Fruit fly (Drosophila melanogaster): ENCODE data around the gene CG17211.

The CG17211 gene

dm6 chr2L:12081118-12081665 is 33.0 kb upstream of the CG17211 start:
- TF ChIP-seq prd (optimal IDR thresholded peaks at IDR 0.05) (no peak), prd (GFP tag; IDR thresholded peaks at IDR 0.05) (peak; percentile 41; the same call in 1 of the 3 replicates), CG6854 (GFP tag; optimal IDR thresholded peaks at IDR 0.05) (no peak), Spps (tag; optimal IDR thresholded peaks at IDR 0.05) (no peak), Ets65A (GFP tag) (peak; percentile 37), CG16779 (GFP tag; IDR thresholded peaks at IDR 0.05) (no peak), CG3838 (GFP tag; optimal IDR thresholded peaks at IDR 0.05) (no peak), CG9817 (tag; optimal IDR thresholded peaks at IDR 0.05) (no peak), Adf1 (GFP tag; IDR thresholded peaks at IDR 0.05) (no peak), Kr (GFP tag; optimal IDR thresholded peaks at IDR 0.05) (peak; percentile 73), C15 (GFP tag; IDR thresholded peaks at IDR 0.05) (no peak), Opbp (GFP tag; IDR thresholded peaks at IDR 0.05; ENCODE audit: partially characterized antibody) (no peak), CG5180 (GFP tag; optimal IDR thresholded peaks at IDR 0.05) (no peak), amos (GFP tag; IDR thresholded peaks at IDR 0.05; ENCODE audit: partially characterized antibody) (0 out of 2 replicates have a peak, but pooled peaks have one; percentile 14), CG10565 (GFP tag; optimal IDR thresholded peaks at IDR 0.05) (no peak), CG9876 (GFP tag; optimal IDR thresholded peaks at IDR 0.05) (no peak), oc (tag; optimal IDR thresholded peaks at IDR 0.05) (no peak), ro (GFP tag; IDR thresholded peaks at IDR 0.05) (no peak), CG7271 (tag; optimal IDR thresholded peaks at IDR 0.05) (peak; percentile 91), mam (GFP tag; optimal IDR thresholded peaks at IDR 0.05) (no peak), CG13296 (GFP tag; optimal IDR thresholded peaks at IDR 0.05) (no peak), ab (GFP tag; optimal IDR thresholded peaks at IDR 0.05) (no peak), CG15601 (tag; optimal IDR thresholded peaks at IDR 0.05) (no peak), zen (tag; optimal IDR thresholded peaks at IDR 0.05) (peak; percentile 90), sens (GFP tag) (peak; percentile 67), CG8478 (optimal IDR thresholded peaks at IDR 0.05) (peak; percentile 67), CG15479 (GFP tag; optimal IDR thresholded peaks at IDR 0.05) (peak; percentile 93), Dp (GFP tag; optimal IDR thresholded peaks at IDR 0.05) (no peak), Eip74EF (GFP tag; optimal IDR thresholded peaks at IDR 0.05) (no peak), cad (GFP tag; optimal IDR thresholded peaks at IDR 0.05) (peak; percentile 100), tll (GFP tag; optimal IDR thresholded peaks at IDR 0.05) (peak; percentile 41 to 100), inv (GFP tag; IDR thresholded peaks at IDR 0.05; ENCODE audit: partially characterized antibody) (no peak), CG4707 (GFP tag; optimal IDR thresholded peaks at IDR 0.05) (no peak), CG2199 (GFP tag; IDR thresholded peaks at IDR 0.05) (0 out of 3 replicates have a peak, but pooled peaks have one; percentile 16), CG11696 (GFP tag; IDR thresholded peaks at IDR 0.05) (no peak), GATAe (GFP tag; conservative IDR thresholded peaks at IDR 0.05) (no peak), insv (GFP tag; optimal IDR thresholded peaks at IDR 0.05) (no peak), CG30403 (GFP tag; optimal IDR thresholded peaks at IDR 0.05) (no peak), ATbp (GFP tag; optimal IDR thresholded peaks at IDR 0.05) (no peak)

- TF ChIP-seq CG17186 (GFP tag; optimal IDR thresholded peaks at IDR 0.05) (no peak), unc-4 (GFP tag; IDR thresholded peaks at IDR 0.05; ENCODE audit: partially characterized antibody) (no peak), Dek (tag; optimal IDR thresholded peaks at IDR 0.05) (no peak), CG3838 (GFP tag; optimal IDR thresholded peaks at IDR 0.05) (no peak), prd (optimal IDR thresholded peaks at IDR 0.05) (no peak), prd (GFP tag; IDR thresholded peaks at IDR 0.05) (no peak), Ets65A (GFP tag) (peak; percentile 72), cad (GFP tag; optimal IDR thresholded peaks at IDR 0.05) (peak; percentile 83), zen (tag; optimal IDR thresholded peaks at IDR 0.05) (peak; percentile 59)
Measured at dm6 chr2L:12085010-12085409, 29.1 kb upstream of the CG17211 start.

Measured in whole organism, embryonic.